Fruit fly (Drosophila melanogaster): ENCODE data around the gene Dora.

DNA sequence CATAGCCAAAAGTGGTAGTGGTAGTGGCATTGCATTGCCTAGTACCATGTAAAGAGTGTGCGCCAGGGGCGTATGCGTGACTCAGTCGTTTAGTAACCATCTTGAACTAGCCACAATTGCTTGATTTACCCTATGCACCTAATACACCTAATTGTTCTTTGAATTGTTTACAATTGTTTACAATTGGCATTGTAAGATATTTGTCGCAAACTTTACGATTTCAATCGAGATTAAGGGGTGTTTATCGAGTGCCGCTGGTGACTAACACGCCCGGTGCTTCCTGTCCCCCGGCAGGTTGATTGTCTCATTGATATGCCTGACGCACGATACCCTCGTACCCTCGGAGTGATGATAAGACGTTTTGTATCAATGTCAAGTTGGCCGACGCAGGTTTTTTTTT is 26.7 kb upstream of the Dora start:
- TF ChIP-seq CG8478 (optimal IDR thresholded peaks at IDR 0.05): no peak
- no peak for TF ChIP-seq CTCF (optimal IDR thresholded peaks at IDR 0.05)

All from S2 (cell line).